Worm (Caenorhabditis elegans) whole organism, L2 larva: ENCODE measurements around the gene nlp-19.

ENCODE experiments used
- Y55F3AM.14 ChIP-seq: fragments of 200-800 bp; sonication (Bioruptor generic); optimal IDR thresholded peaks from 2 replicates; lab custom pipeline; 2018; ENCODE audit warnings: mild to moderate bottlenecking, missing genetic modification characterization, missing compliant biosample characterization
- alr-1 ChIP-seq: fragments of 150-350 bp; optimal IDR thresholded peaks from 2 replicates; lab custom pipeline; 2014; ENCODE audit warnings: missing biosample characterization, missing genetic modification characterization
- aly-2 ChIP-seq: fragments of 150-350 bp; optimal IDR thresholded peaks from 2 replicates; lab custom pipeline; 2014; ENCODE audit warnings: missing biosample characterization, missing genetic modification characterization
- elt-1 ChIP-seq: fragments of 150-350 bp; optimal IDR thresholded peaks from 2 replicates; lab custom pipeline; 2014; ENCODE audit warnings: missing biosample characterization, missing genetic modification characterization
- lin-39 ChIP-seq: fragments of 150-350 bp; optimal IDR thresholded peaks from 2 replicates; lab custom pipeline; 2014; ENCODE audit warnings: missing biosample characterization, missing genetic modification reagents, missing genetic modification characterization
- nhr-11 ChIP-seq: fragments of 150-350 bp; optimal IDR thresholded peaks from 2 replicates; lab custom pipeline; 2014; ENCODE audit warnings: missing biosample characterization, missing genetic modification characterization

DNA sequence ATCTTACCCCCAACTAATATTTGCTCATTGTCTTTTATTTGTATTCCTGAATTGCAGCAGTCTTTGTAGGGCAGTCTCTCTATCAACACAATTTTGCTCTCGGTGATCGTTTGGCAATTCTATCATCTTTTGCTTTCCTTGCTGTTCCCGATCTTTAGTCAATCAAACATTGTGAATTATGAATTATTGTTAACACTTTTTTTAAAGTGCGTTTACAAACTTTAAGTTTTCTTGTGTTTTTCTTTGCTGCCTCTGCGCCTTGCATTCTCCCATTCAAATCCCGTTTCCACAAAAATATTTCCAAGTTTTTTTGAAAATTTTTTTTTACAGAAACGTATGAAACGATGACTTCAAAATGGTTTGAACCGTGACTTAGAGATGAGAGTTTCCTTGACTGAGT is 23.5 kb downstream of the nlp-19 start, which contains the start of gene ver-4:
- TF ChIP-seq nhr-11 (no peak), alr-1 (tag; lab: Kevin White, UChicago) (no peak), Y55F3AM.14 (GFP tag; lab: Kevin White, UChicago) (no peak), lin-39 (tag; lab: Kevin White, UChicago) (no peak), aly-2 (tag; lab: Kevin White, UChicago) (no peak), elt-1 (no peak)
